Worm (Caenorhabditis elegans): ENCODE measurements around the gene F26D2.14.

ce11 chrV:16405366-16405765 is 30.3 kb upstream of the F26D2.14 start:
- TF ChIP-seq jun-1 (tag; optimal IDR thresholded peaks at IDR 0.05): no peak
- TF ChIP-seq fkh-10 (GFP tag; optimal IDR thresholded peaks at IDR 0.05): no peak
- no peak for TF ChIP-seq nhr-237 (tag; optimal IDR thresholded peaks at IDR 0.05)
- TF ChIP-seq ztf-4 (tag; optimal IDR thresholded peaks at IDR 0.05): no peak
